Worm (Caenorhabditis elegans): ENCODE measurements around the gene C25F9.13.

- no peak for TF ChIP-seq unc-39 (tag; optimal IDR thresholded peaks at IDR 0.05)
- TF ChIP-seq lin-13 (tag; optimal IDR thresholded peaks at IDR 0.05) = no peak
- no peak for TF ChIP-seq nhr-28 (tag; optimal IDR thresholded peaks at IDR 0.05)
- TF ChIP-seq unc-62 (GFP tag; optimal IDR thresholded peaks at IDR 0.05) = no peak
- TF ChIP-seq elt-3 (tag; optimal IDR thresholded peaks at IDR 0.05) = no peak
- TF ChIP-seq elt-1 (tag; optimal IDR thresholded peaks at IDR 0.05; ENCODE audit: borderline replicate concordance, insufficient read depth) = no peak
- TF ChIP-seq nhr-2 (tag; optimal IDR thresholded peaks at IDR 0.05) = no peak
- TF ChIP-seq mep-1 (tag; optimal IDR thresholded peaks at IDR 0.05) = no peak
These were observed 6.6 kb upstream of the C25F9.13 start, which contains the start of the genes C25F9.6 and C25F9.10 for ce11 chrV:19405276-19405815.

All from whole organism, mixed stage, embryonic.